Worm (Caenorhabditis elegans) whole organism, late embryonic: ENCODE measurements around the gene ula-1.

Source experiments
- C08G9.2 ChIP-seq: sonication (generic microtip); optimal IDR thresholded peaks from 2 replicates; lab custom pipeline; 2016; ENCODE audit warnings: mild to moderate bottlenecking, missing genetic modification characterization, moderate library complexity, missing compliant biosample characterization
- C38D4.7 ChIP-seq: fragments of 200-800 bp; sonication (Bioruptor generic); optimal IDR thresholded peaks from 2 replicates; lab custom pipeline; 2018; ENCODE audit warnings: mild to moderate bottlenecking, missing genetic modification characterization, moderate library complexity, missing compliant biosample characterization
- F13H6.1 ChIP-seq: sonication (generic microtip); optimal IDR thresholded peaks from 2 replicates; lab custom pipeline; 2016; ENCODE audit warnings: missing genetic modification characterization, missing compliant biosample characterization
- K02D7.2 ChIP-seq: sonication (generic microtip); optimal IDR thresholded peaks from 2 replicates; lab custom pipeline; 2017; ENCODE audit warnings: mild to moderate bottlenecking, missing genetic modification characterization, missing compliant biosample characterization
- T23F11.4 ChIP-seq: fragments of 200-800 bp; sonication (Bioruptor generic); optimal IDR thresholded peaks from 2 replicates; lab custom pipeline; 2018; ENCODE audit warnings: mild to moderate bottlenecking, missing genetic modification characterization, missing compliant biosample characterization
- ceh-14 ChIP-seq: sonication (generic microtip); optimal IDR thresholded peaks from 2 replicates; lab custom pipeline; 2016; ENCODE audit warnings: missing genotype, missing genetic modification characterization, missing compliant biosample characterization
- ceh-18 ChIP-seq: sonication (generic microtip); optimal IDR thresholded peaks from 2 replicates; lab custom pipeline; 2016; ENCODE audit warnings: missing genetic modification characterization, missing compliant biosample characterization
- ceh-19 ChIP-seq: fragments of 200-800 bp; sonication (Bioruptor generic); optimal IDR thresholded peaks from 2 replicates; lab custom pipeline; 2018; ENCODE audit warnings: mild to moderate bottlenecking, missing genetic modification characterization, missing compliant biosample characterization
- ceh-2 ChIP-seq: sonication (generic microtip); optimal IDR thresholded peaks from 2 replicates; lab custom pipeline; 2016; ENCODE audit warnings: missing genotype, missing genetic modification characterization, missing compliant biosample characterization
- ceh-22 ChIP-seq: sonication (generic microtip); optimal IDR thresholded peaks from 2 replicates; lab custom pipeline; 2017; ENCODE audit warnings: missing biosample characterization, missing genetic modification characterization
- ceh-30 ChIP-seq: fragments of 150-350 bp; optimal IDR thresholded peaks from 2 replicates; lab custom pipeline; 2014; ENCODE audit warnings: missing biosample characterization, missing genetic modification characterization
- ceh-31 ChIP-seq: sonication (generic microtip); optimal IDR thresholded peaks from 2 replicates; lab custom pipeline; 2016; ENCODE audit warnings: missing genetic modification characterization, missing compliant biosample characterization
- ceh-34 ChIP-seq: sonication (generic microtip); optimal IDR thresholded peaks from 2 replicates; lab custom pipeline; 2016; ENCODE audit warnings: mild to moderate bottlenecking, missing genetic modification characterization, missing compliant biosample characterization
- ceh-48 ChIP-seq: sonication (generic microtip); optimal IDR thresholded peaks from 2 replicates; lab custom pipeline; 2016; ENCODE audit warnings: missing genetic modification characterization, inconsistent platforms, missing compliant biosample characterization
- ceh-6 ChIP-seq: fragments of 200-800 bp; sonication (Bioruptor generic); optimal IDR thresholded peaks from 2 replicates; lab custom pipeline; 2018; ENCODE audit warnings: mild to moderate bottlenecking, missing genetic modification characterization, missing compliant biosample characterization
- ceh-9 ChIP-seq: sonication (generic microtip); optimal IDR thresholded peaks from 2 replicates; lab custom pipeline; 2016; ENCODE audit warnings: mild to moderate bottlenecking, missing genetic modification characterization, inconsistent platforms, missing compliant biosample characterization
- dmd-4 ChIP-seq: sonication (generic microtip); optimal IDR thresholded peaks from 2 replicates; lab custom pipeline; 2016; ENCODE audit warnings: borderline replicate concordance, missing genetic modification characterization, missing compliant biosample characterization
- dve-1 ChIP-seq: sonication (generic microtip); optimal IDR thresholded peaks from 2 replicates; lab custom pipeline; 2017; ENCODE audit warnings: antibody characterized with exemption, mild to moderate bottlenecking, missing genetic modification characterization, missing compliant biosample characterization
- ets-4 ChIP-seq: sonication (generic microtip); optimal IDR thresholded peaks from 2 replicates; lab custom pipeline; 2016; ENCODE audit warnings: missing genetic modification characterization, missing compliant biosample characterization
- eyg-1 ChIP-seq: sonication (generic microtip); optimal IDR thresholded peaks from 2 replicates; lab custom pipeline; 2016; ENCODE audit warnings: missing genotype, missing genetic modification characterization, missing compliant biosample characterization
- fax-1 ChIP-seq: sonication (generic microtip); optimal IDR thresholded peaks from 2 replicates; lab custom pipeline; 2016; ENCODE audit warnings: missing genotype, missing genetic modification characterization, missing compliant biosample characterization
- fkh-6 ChIP-seq: sonication (generic microtip); optimal IDR thresholded peaks from 2 replicates; lab custom pipeline; 2016; ENCODE audit warnings: missing genetic modification characterization, missing compliant biosample characterization
- hlh-13 ChIP-seq: fragments of 200-800 bp; sonication (Bioruptor generic); optimal IDR thresholded peaks from 2 replicates; lab custom pipeline; 2018; ENCODE audit warnings: mild to moderate bottlenecking, missing genetic modification characterization, missing compliant biosample characterization
- hlh-30 ChIP-seq: sonication (generic microtip); optimal IDR thresholded peaks from 2 replicates; lab custom pipeline; 2017; ENCODE audit warnings: antibody characterized with exemption, missing genetic modification characterization, missing compliant biosample characterization; ENCODE audit not compliant: insufficient read depth
- hlh-6 ChIP-seq: sonication (generic microtip); optimal IDR thresholded peaks from 2 replicates; lab custom pipeline; 2016; ENCODE audit warnings: missing genotype, missing genetic modification characterization, missing compliant biosample characterization
- hlh-8 ChIP-seq: sonication (generic microtip); optimal IDR thresholded peaks from 2 replicates; lab custom pipeline; 2016; ENCODE audit warnings: missing genotype, missing genetic modification characterization, missing compliant biosample characterization
- mec-3 ChIP-seq: sonication (generic microtip); optimal IDR thresholded peaks from 2 replicates; lab custom pipeline; 2016; ENCODE audit warnings: borderline replicate concordance, missing genetic modification characterization, missing compliant biosample characterization
- nfya-1 ChIP-seq: sonication (generic microtip); optimal IDR thresholded peaks from 2 replicates; lab custom pipeline; 2017; ENCODE audit warnings: missing genetic modification characterization, mild to moderate bottlenecking, missing compliant biosample characterization, antibody characterized with exemption, moderate library complexity
- nhr-232 ChIP-seq: sonication (generic microtip); optimal IDR thresholded peaks from 2 replicates; lab custom pipeline; 2016; ENCODE audit warnings: missing genetic modification characterization, missing compliant biosample characterization
- pag-3 ChIP-seq: sonication (generic microtip); optimal IDR thresholded peaks from 2 replicates; lab custom pipeline; 2016; ENCODE audit warnings: missing compliant biosample characterization, missing genetic modification characterization, borderline replicate concordance
- pha-2 ChIP-seq: sonication (generic microtip); optimal IDR thresholded peaks from 2 replicates; lab custom pipeline; 2017; ENCODE audit warnings: mild to moderate bottlenecking, missing genetic modification characterization, missing compliant biosample characterization
- pqm-1 ChIP-seq: sonication (generic microtip); optimal IDR thresholded peaks from 2 replicates; lab custom pipeline; 2016; ENCODE audit warnings: missing genetic modification characterization, missing compliant biosample characterization
- pros-1 ChIP-seq: fragments of 150-350 bp; optimal IDR thresholded peaks from 2 replicates; lab custom pipeline; 2014; ENCODE audit warnings: missing biosample characterization, missing genetic modification reagents, missing genetic modification characterization
- ref-2 ChIP-seq: sonication (generic microtip); optimal IDR thresholded peaks from 2 replicates; lab custom pipeline; 2016; ENCODE audit warnings: missing genetic modification characterization, missing compliant biosample characterization
- rnt-1 ChIP-seq: sonication (generic microtip); optimal IDR thresholded peaks from 2 replicates; lab custom pipeline; 2016; ENCODE audit warnings: missing genetic modification characterization, missing compliant biosample characterization
- sdc-2 ChIP-seq: sonication (generic microtip); optimal IDR thresholded peaks from 2 replicates; lab custom pipeline; 2016; ENCODE audit warnings: missing genotype, missing genetic modification characterization, missing compliant biosample characterization
- sox-2 ChIP-seq: fragments of 200-800 bp; sonication (Bioruptor generic); IDR thresholded peaks from 2 replicates; pipeline ENCODE4 v1.3.6; 2022; ENCODE audit warnings: missing genetic modification reagents, missing genetic modification characterization, missing compliant biosample characterization
- sox-4 ChIP-seq: sonication (generic microtip); optimal IDR thresholded peaks from 2 replicates; lab custom pipeline; 2017; ENCODE audit warnings: mild to moderate bottlenecking, missing genetic modification characterization, inconsistent platforms, missing compliant biosample characterization
- syd-9 ChIP-seq: sonication (generic microtip); optimal IDR thresholded peaks from 2 replicates; lab custom pipeline; 2016; ENCODE audit warnings: mild to moderate bottlenecking, missing genetic modification characterization, moderate library complexity, missing compliant biosample characterization
- tbx-2 ChIP-seq: sonication (generic microtip); optimal IDR thresholded peaks from 2 replicates; lab custom pipeline; 2016; ENCODE audit warnings: missing genetic modification characterization, missing compliant biosample characterization
- unc-42 ChIP-seq: sonication (generic microtip); optimal IDR thresholded peaks from 2 replicates; lab custom pipeline; 2016; ENCODE audit warnings: missing genotype, missing genetic modification characterization, missing compliant biosample characterization
- unc-86 ChIP-seq: sonication (generic microtip); optimal IDR thresholded peaks from 2 replicates; lab custom pipeline; 2016; ENCODE audit warnings: missing genetic modification characterization, missing compliant biosample characterization
- zip-5 ChIP-seq: sonication (generic microtip); optimal IDR thresholded peaks from 2 replicates; lab custom pipeline; 2016; ENCODE audit warnings: missing genetic modification characterization, missing compliant biosample characterization

Gene ula-1

DNA sequence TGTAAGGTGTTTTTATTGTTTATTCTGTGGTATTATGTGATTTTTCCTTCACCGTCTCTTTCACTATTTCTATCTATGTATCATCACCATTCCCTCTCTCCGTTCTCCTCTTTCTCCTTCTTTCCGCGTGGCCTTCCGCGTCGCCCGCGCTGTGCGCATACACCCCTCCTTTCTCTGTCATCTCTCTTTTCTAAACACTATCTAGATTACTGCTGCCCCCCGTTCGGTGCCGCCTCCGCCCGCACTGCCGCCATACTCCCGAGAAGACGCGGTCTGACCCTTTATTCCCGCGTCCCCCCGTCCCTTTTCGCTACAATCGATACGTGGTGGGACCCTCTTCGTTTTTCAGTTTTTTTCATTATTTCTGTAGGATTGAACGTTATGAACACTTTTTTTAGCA is 28.5 kb upstream of the ula-1 start (continued):
- TF ChIP-seq ceh-31 (tag; lab: Kevin White, UChicago) (peak; percentile 50), T23F11.4 (GFP tag; lab: Kevin White, UChicago) (peak; percentile 43), ceh-48 (tag; lab: Kevin White, UChicago) (no peak), hlh-8 (tag; lab: Kevin White, UChicago) (no peak), C08G9.2 (tag; lab: Kevin White, UChicago) (peak; percentile 42)

DNA sequence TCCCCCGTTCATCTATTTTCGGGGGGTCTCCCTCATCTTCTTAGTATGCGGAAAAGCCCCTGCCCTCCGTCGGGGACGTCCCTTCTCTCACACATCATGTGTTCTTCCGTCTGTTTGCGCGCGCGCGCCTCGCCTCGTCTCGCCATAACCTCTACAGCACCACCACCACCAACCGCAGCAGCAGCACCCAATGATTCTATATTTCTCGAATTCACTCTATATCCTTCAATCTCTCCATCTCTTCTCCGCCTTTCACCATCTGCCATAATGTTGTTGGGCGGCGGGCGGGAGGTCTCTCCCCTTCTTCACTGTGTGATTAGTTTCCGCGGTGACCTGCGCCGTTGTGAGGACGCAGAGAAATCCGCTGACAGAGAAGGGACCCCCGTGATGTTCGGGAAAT is 27.2 kb upstream of the ula-1 start:
- TF ChIP-seq unc-42 (tag; lab: Kevin White, UChicago) (peak; percentile 65), sox-4 (tag; lab: Kevin White, UChicago) (peak; percentile 6), zip-5 (tag; lab: Kevin White, UChicago) (no peak), dve-1 (tag; lab: Kevin White, UChicago) (no peak), fkh-6 (tag; lab: Kevin White, UChicago) (no peak), hlh-30 (tag; lab: Kevin White, UChicago) (peak; percentile 77), syd-9 (peak; percentile 42), ets-4 (peak; percentile 19), mec-3 (tag; lab: Kevin White, UChicago) (peak; percentile 51), pros-1 (tag; lab: Kevin White, UChicago) (peak; percentile 47), sox-2 (GFP tag; lab: Robert Waterston, UW) (no peak), fax-1 (tag; lab: Kevin White, UChicago) (peak; percentile 52), unc-86 (tag; lab: Kevin White, UChicago) (peak; percentile 29), C38D4.7 (GFP tag; lab: Kevin White, UChicago) (peak; percentile 18), hlh-8 (tag; lab: Kevin White, UChicago) (peak; percentile 76), C08G9.2 (tag; lab: Kevin White, UChicago) (peak; percentile 60), tbx-2 (tag; lab: Kevin White, UChicago) (peak; percentile 86), dmd-4 (tag; lab: Kevin White, UChicago) (peak; percentile 71), pqm-1 (tag; lab: Kevin White, UChicago) (no peak), ceh-9 (tag; lab: Kevin White, UChicago) (no peak), ceh-14 (peak; percentile 66), hlh-13 (GFP tag; lab: Kevin White, UChicago) (no peak), ceh-19 (peak; percentile 84), F13H6.1 (peak; percentile 33), pha-2 (tag; lab: Kevin White, UChicago) (peak; percentile 10), nfya-1 (peak; percentile 73), ceh-30 (tag; lab: Kevin White, UChicago) (no peak), sdc-2 (tag; lab: Kevin White, UChicago) (peak; percentile 55), ref-2 (tag; lab: Kevin White, UChicago) (peak; percentile 80), eyg-1 (tag; lab: Kevin White, UChicago) (peak; percentile 30), ceh-31 (tag; lab: Kevin White, UChicago) (peak; percentile 84), T23F11.4 (GFP tag; lab: Kevin White, UChicago) (peak; percentile 32), ceh-6 (GFP tag; lab: Kevin White, UChicago) (peak; percentile 2), rnt-1 (tag; lab: Kevin White, UChicago) (peak; percentile 85), pag-3 (no peak), nhr-232 (tag; lab: Kevin White, UChicago) (peak; percentile 9), hlh-6 (tag; lab: Kevin White, UChicago) (peak; percentile 75), K02D7.2 (tag; lab: Kevin White, UChicago) (peak; percentile 37), ceh-18 (peak; percentile 24), ceh-34 (tag; lab: Kevin White, UChicago) (peak; percentile 84), ceh-2 (tag; lab: Kevin White, UChicago) (peak; percentile 46), ceh-22 (tag; lab: Kevin White, UChicago) (no peak)
